Worm (Caenorhabditis elegans): ENCODE measurements around the gene F40F8.11.

F40F8.11 gene

DNA sequence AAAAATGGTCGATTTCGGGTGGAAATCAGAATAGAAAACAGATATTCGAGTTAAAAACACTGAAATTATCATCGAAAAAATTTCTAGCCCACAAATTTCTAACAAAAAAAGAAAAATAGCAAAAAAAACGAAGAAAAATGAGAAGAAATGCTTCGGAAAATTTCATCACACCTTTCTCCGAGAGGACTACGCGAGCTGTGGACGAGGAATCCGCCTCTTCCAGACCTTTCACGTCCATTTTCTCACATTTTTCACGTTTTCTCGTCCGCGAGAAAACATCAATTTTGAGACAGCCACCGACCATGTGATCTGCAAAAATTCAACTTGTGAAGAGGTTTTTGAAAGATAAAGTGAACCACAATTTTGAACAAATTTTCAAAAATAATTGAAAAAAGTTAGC is 44.1 kb upstream of the F40F8.11 start (continued):
- TF ChIP-seq ets-5 (GFP tag; IDR thresholded peaks at IDR 0.05): no peak
- peak; percentile 49 for TF ChIP-seq rnt-1 (tag; optimal IDR thresholded peaks at IDR 0.05)
- no peak for TF ChIP-seq hpl-2 (GFP tag; optimal IDR thresholded peaks at IDR 0.05)
- TF ChIP-seq nhr-84 (tag; optimal IDR thresholded peaks at IDR 0.05): no peak
- no peak for TF ChIP-seq egl-27 (tag; optimal IDR thresholded peaks at IDR 0.05)
- no peak for TF ChIP-seq swsn-7 (tag; optimal IDR thresholded peaks at IDR 0.05)
- no peak for TF ChIP-seq tbx-2 (tag; optimal IDR thresholded peaks at IDR 0.05)
- no peak for TF ChIP-seq sox-4 (tag; optimal IDR thresholded peaks at IDR 0.05)
- TF ChIP-seq skn-1 (tag; optimal IDR thresholded peaks at IDR 0.05): peak; percentile 1
- no peak for TF ChIP-seq unc-98 (GFP tag; IDR thresholded peaks at IDR 0.05)
- no peak for TF ChIP-seq unc-86 (tag; optimal IDR thresholded peaks at IDR 0.05)
- TF ChIP-seq mep-1 (tag; optimal IDR thresholded peaks at IDR 0.05): no peak
- TF ChIP-seq alr-1 (tag; optimal IDR thresholded peaks at IDR 0.05; ENCODE audit: borderline replicate concordance): no peak
- TF ChIP-seq ztf-11 (tag; optimal IDR thresholded peaks at IDR 0.05): no peak
- TF ChIP-seq lin-15B (tag; optimal IDR thresholded peaks at IDR 0.05): no peak
- peak in 1 of 3 experiments; percentile 3 for TF ChIP-seq dpl-1 (GFP tag; optimal IDR thresholded peaks at IDR 0.05)
- TF ChIP-seq ztf-4 (tag; optimal IDR thresholded peaks at IDR 0.05): no peak
- no peak for TF ChIP-seq efl-1 (optimal IDR thresholded peaks at IDR 0.05)
- TF ChIP-seq efl-1 (GFP tag; optimal IDR thresholded peaks at IDR 0.05 in 1 of 2): peak in 1 of 2 experiments; percentile 73

DNA sequence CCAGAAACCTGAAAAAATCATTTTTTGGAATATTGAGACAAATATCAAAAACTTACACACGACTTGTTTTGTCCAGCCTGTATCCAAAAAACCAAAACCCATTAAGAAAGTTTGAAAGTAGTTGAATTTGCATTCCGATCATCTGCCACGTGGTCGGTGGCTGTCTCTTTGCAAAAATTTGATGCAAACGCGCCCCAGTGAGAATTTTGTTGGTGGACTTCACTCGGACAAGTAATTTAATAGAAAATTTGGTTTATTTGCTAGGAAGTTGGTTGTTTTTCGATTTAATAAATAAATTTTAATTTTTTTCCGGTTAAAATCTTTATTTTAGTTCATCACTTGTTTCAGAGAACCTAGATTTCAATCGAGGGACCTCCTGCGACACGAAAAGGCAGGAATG is 43.0 kb upstream of the F40F8.11 start:
- TF ChIP-seq ceh-8 (GFP tag; optimal IDR thresholded peaks at IDR 0.05) (no peak), hlh-17 (GFP tag; optimal IDR thresholded peaks at IDR 0.05; ENCODE audit: borderline replicate concordance) (no peak), skn-1 (tag; optimal IDR thresholded peaks at IDR 0.05) (no peak), lin-13 (GFP tag; optimal IDR thresholded peaks at IDR 0.05) (no peak), nhr-28 (tag; optimal IDR thresholded peaks at IDR 0.05) (no peak), hlh-4 (tag; optimal IDR thresholded peaks at IDR 0.05) (no peak), aly-2 (tag; optimal IDR thresholded peaks at IDR 0.05) (no peak), nhr-77 (tag; optimal IDR thresholded peaks at IDR 0.05) (no peak), efl-1 (optimal IDR thresholded peaks at IDR 0.05) (no peak), efl-1 (GFP tag; optimal IDR thresholded peaks at IDR 0.05 in 1 of 2) (no peak), zag-1 (tag; optimal IDR thresholded peaks at IDR 0.05) (no peak), mab-9 (GFP tag; IDR thresholded peaks at IDR 0.05) (no peak), lin-14 (GFP tag; optimal IDR thresholded peaks at IDR 0.05) (no peak), zip-4 (GFP tag; optimal IDR thresholded peaks at IDR 0.05) (no peak), fkh-10 (GFP tag; optimal IDR thresholded peaks at IDR 0.05) (no peak), mdl-1 (tag; optimal IDR thresholded peaks at IDR 0.05) (no peak), nhr-90 (tag; optimal IDR thresholded peaks at IDR 0.05; ENCODE audit: poor library complexity) (no peak), jun-1 (tag; optimal IDR thresholded peaks at IDR 0.05) (no peak), ets-5 (GFP tag; IDR thresholded peaks at IDR 0.05) (no peak), ces-1 (GFP tag; optimal IDR thresholded peaks at IDR 0.05) (no peak), nhr-11 (tag; optimal IDR thresholded peaks at IDR 0.05) (no peak)

DNA sequence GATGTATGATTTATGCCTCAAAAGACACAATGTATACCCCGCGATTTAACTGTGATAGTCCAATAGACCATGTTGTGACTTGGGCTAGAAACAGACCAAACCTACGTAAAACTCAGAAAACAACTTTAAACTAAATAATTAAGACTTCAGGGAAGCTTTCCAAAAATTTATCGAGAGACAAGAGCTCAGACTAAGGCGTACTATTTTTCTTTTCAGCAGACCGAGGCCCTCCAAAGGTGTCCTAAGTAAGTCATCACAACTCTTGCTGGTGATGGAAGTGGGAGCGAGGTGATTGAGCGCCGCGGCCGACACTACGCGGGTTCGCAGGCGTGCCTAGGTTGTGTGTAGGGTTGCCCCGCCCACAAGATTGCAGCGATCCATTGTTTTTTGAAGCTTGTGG is 34.6 kb upstream of the F40F8.11 start:
- TF ChIP-seq unc-86 (tag; optimal IDR thresholded peaks at IDR 0.05): peak; percentile 55
- TF ChIP-seq efl-1 (optimal IDR thresholded peaks at IDR 0.05): peak; percentile 29 to 68
- peak; percentile 10 to 96 for TF ChIP-seq efl-1 (GFP tag; optimal IDR thresholded peaks at IDR 0.05 in 1 of 2)
- TF ChIP-seq nhr-19 (GFP tag; conservative IDR thresholded peaks at IDR 0.05): peak; percentile 89
- TF ChIP-seq fkh-8 (tag; optimal IDR thresholded peaks at IDR 0.05): peak; percentile 14
- peak; percentile 58 for TF ChIP-seq aly-2 (tag; optimal IDR thresholded peaks at IDR 0.05)
- TF ChIP-seq dsc-1 (tag; optimal IDR thresholded peaks at IDR 0.05): peak; percentile 90
- TF ChIP-seq fkh-4 (tag; optimal IDR thresholded peaks at IDR 0.05; ENCODE audit: borderline replicate concordance): no peak
- TF ChIP-seq nhr-84 (tag; optimal IDR thresholded peaks at IDR 0.05): no peak
- peak; percentile 47; the same call in 1 of the 2 replicates for TF ChIP-seq unc-98 (GFP tag; IDR thresholded peaks at IDR 0.05)
- no peak for TF ChIP-seq ceh-8 (GFP tag; optimal IDR thresholded peaks at IDR 0.05)
- TF ChIP-seq ceh-90 (tag; optimal IDR thresholded peaks at IDR 0.05): no peak
- TF ChIP-seq snpc-4 (tag; optimal IDR thresholded peaks at IDR 0.05): peak; percentile 99
- TF ChIP-seq hpl-2 (GFP tag; optimal IDR thresholded peaks at IDR 0.05): no peak
- TF ChIP-seq C34B4.2 (tag; optimal IDR thresholded peaks at IDR 0.05): no peak
- TF ChIP-seq ceh-63 (GFP tag; optimal IDR thresholded peaks at IDR 0.05): no peak
- no peak for TF ChIP-seq unc-30 (tag; optimal IDR thresholded peaks at IDR 0.05)
- no peak for TF ChIP-seq ces-1 (GFP tag; optimal IDR thresholded peaks at IDR 0.05)
- peak; percentile 84 for TF ChIP-seq snu-23 (GFP tag; optimal IDR thresholded peaks at IDR 0.05)
- peak; percentile 43 for TF ChIP-seq irx-1 (tag; optimal IDR thresholded peaks at IDR 0.05)
- TF ChIP-seq alr-1 (tag; optimal IDR thresholded peaks at IDR 0.05; ENCODE audit: borderline replicate concordance): no peak
- TF ChIP-seq pax-3 (tag; optimal IDR thresholded peaks at IDR 0.05): peak; percentile 16
- TF ChIP-seq mef-2 (tag; optimal IDR thresholded peaks at IDR 0.05): no peak
- no peak for TF ChIP-seq nhr-11 (tag; optimal IDR thresholded peaks at IDR 0.05)
- no peak for TF ChIP-seq isw-1 (GFP tag; IDR thresholded peaks at IDR 0.05)
- TF ChIP-seq zag-1 (tag; optimal IDR thresholded peaks at IDR 0.05): no peak

All from whole organism, L1 larva.